Worm (Caenorhabditis elegans): Measurements from ENCODE around the gene F14H3.4.

DNA sequence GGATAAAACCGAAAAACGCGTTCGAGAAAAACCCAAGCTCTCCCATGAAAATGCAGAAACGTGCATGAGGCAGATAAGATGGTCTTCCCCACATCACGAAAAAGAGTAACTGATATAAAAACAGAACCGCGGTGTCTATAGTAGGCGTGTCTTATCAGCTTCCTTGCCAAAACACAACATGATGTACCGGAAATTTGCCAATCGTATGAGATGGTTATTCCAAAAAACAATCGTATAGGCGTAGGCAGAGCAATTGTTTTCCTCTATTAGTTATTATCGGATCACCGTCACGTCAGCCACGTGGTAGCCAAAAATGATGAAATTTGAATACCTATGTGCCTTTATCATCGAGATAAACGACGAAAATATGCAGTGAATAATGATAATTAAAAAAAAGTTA lies 44.6 kb upstream of the F14H3.4 start, which contains the start of gene str-7:
- no peak for TF ChIP-seq nhr-6 (tag; optimal IDR thresholded peaks at IDR 0.05)
- no peak for TF ChIP-seq attf-4 (tag; optimal IDR thresholded peaks at IDR 0.05)
- no peak for TF ChIP-seq lsy-2 (tag; optimal IDR thresholded peaks at IDR 0.05)
- no peak for TF ChIP-seq fkh-10 (GFP tag; optimal IDR thresholded peaks at IDR 0.05)
- no peak for TF ChIP-seq hif-1 (tag; optimal IDR thresholded peaks at IDR 0.05)
- no peak for TF ChIP-seq lin-39 (tag; optimal IDR thresholded peaks at IDR 0.05)
- TF ChIP-seq unc-39 (tag; optimal IDR thresholded peaks at IDR 0.05), result no peak
